Fruit fly (Drosophila melanogaster) Kc167 (cell line): ENCODE data around the gene Ulp1.

Source experiments
- Myc ChIP-seq: fragments of >200 bp; optimal IDR thresholded peaks from 2 replicates; lab custom pipeline; 2017; ENCODE audit warnings: missing external identifiers
- Sin3A ChIP-seq: fragments of >200 bp; optimal IDR thresholded peaks from 2 replicates; lab custom pipeline; 2018; ENCODE audit warnings: missing external identifiers
- h ChIP-seq: fragments of >200 bp; optimal IDR thresholded peaks from 3 replicates; lab custom pipeline; 2018; ENCODE audit warnings: missing external identifiers
- insv ChIP-seq: fragments of >200 bp; optimal IDR thresholded peaks from 3 replicates; lab custom pipeline; 2018; ENCODE audit warnings: missing external identifiers
- psq ChIP-seq: fragments of >200 bp; optimal IDR thresholded peaks from 2 replicates; lab custom pipeline; 2017; ENCODE audit warnings: missing external identifiers
- ttk ChIP-seq: sonication (Bioruptor generic); optimal IDR thresholded peaks from 2 replicates; lab custom pipeline; 2017; ENCODE audit warnings: missing external identifiers

The Ulp1 gene

DNA sequence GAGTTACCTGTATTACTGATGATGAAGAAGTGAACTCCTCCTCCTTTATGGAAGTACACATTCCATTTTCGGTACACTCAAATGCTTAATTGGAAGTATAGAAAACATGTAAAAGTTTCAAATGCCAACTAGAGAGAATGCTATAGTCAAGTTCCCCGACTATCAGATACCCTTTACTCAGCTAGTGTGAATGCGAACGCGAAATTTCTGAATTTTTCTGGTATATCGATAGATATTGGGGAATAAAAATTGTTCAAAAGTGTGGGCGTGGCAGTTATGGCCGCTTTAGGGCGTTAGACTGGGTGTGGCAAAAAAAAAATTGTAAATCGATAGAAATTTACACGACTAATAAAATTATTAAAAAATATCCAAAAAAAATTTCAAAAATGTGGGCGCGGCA lies 16.4 kb downstream of the Ulp1 start:
- TF ChIP-seq Myc (lab: Kevin White, UChicago) (no peak), insv (lab: Kevin White, UChicago) (no peak), ttk (no peak), h (lab: Kevin White, UChicago) (no peak), psq (lab: Kevin White, UChicago) (no peak), Sin3A (lab: Kevin White, UChicago) (no peak)

DNA sequence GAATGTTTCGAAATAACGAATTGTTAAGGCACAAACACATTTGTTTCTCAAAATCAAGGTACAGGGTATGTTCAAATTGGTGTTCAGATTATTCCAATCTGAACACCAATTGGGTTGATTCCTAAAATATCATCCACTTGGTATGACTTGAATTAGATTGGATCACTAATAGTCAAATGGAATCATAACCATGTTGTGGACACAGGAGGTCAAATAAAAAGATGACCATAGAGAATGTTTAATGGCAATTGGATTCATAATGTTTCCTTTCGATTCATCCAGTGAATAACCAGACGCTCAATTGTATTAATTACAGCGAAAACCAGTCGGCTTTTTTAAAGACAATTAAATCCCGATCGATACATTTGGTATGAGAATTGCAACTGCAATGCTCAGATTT lies 16.9 kb downstream of the Ulp1 start:
- TF ChIP-seq psq (lab: Kevin White, UChicago) (no peak), h (lab: Kevin White, UChicago) (no peak), Myc (lab: Kevin White, UChicago) (no peak), Sin3A (lab: Kevin White, UChicago) (no peak), ttk (no peak), insv (lab: Kevin White, UChicago) (no peak)

DNA sequence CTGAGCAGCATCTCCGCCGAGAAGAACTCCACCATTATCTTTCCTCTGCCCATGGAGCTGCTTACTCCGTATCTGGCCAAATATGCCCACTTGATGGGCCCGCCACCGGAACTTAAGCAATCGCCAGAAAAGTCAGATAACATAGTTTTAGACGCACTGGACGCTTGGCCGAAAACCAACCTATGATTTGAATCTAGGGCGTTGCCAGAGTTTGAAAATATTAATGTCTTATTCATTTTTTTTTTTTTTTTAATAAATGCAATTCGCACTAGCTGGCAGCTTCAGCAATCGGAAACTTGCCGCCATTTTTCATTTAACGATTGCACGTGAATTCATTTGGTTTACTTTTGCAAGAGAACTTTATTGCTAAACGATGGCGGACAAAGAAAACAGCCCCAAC lies 18.1 kb downstream of the Ulp1 start, which contains the start of gene HP1D3csd:
Gene HP1D3csd, plus strand, starts transcription at position 312 of the 400 bp plus-strand sequence.
- no peak for TF ChIP-seq Sin3A (lab: Kevin White, UChicago)

DNA sequence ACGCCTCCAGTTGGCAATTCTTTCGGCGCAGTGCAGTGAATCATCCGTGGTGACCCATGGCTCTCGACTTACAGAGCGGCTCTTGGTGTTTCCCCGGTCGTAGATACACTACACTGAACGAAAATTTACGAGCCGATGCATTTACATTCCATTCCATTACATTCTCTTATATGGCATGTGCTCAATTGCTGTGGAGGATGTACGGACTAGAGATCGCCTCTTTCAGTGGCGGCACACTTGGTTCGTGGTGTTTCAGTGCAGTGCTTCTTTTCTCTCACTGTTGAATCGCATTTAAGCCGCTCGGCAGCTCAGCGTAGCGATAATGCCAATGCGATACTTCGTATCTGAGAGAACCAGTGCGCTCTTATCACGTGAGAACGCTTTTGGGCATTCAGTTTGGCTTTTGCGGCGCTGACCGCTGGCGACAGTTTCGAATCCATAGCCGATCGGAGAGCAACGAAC lies 20.3 kb downstream of the Ulp1 start, which contains the start of gene Mec2:
Gene Mec2, plus strand, starts transcription at position 412 of the 462 bp plus-strand sequence.
- no peak for TF ChIP-seq ttk
- TF ChIP-seq psq (lab: Kevin White, UChicago): no peak
- TF ChIP-seq Myc (lab: Kevin White, UChicago): no peak
- TF ChIP-seq Sin3A (lab: Kevin White, UChicago): no peak
- TF ChIP-seq insv (lab: Kevin White, UChicago): no peak
- no peak for TF ChIP-seq h (lab: Kevin White, UChicago)

DNA sequence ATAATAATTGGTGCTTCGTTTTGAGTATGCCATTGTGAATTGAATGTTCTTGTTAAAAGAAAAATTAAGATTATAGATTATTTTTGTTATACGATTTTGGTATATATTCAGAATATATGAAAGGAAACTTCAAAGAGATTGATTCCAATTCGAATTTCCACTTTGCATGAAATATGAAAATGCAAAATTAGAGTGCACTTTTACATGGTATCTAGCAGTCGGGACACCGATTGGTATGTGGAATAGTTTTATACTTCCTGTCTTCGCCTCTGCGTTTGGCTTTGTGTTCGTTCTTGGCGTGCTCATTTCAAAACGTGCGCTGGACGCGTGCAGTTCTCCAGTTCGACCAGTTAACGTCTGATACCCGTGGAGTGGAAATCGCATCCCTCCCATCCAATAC lies 24.9 kb downstream of the Ulp1 start, which contains the start of gene CG33253:
Gene CG33253, plus strand, starts transcription at position 301 of the 400 bp plus-strand sequence.
- TF ChIP-seq psq (lab: Kevin White, UChicago) (no peak), Sin3A (lab: Kevin White, UChicago) (no peak), ttk (no peak), Myc (lab: Kevin White, UChicago) (no peak), h (lab: Kevin White, UChicago) (no peak), insv (lab: Kevin White, UChicago) (no peak)

DNA sequence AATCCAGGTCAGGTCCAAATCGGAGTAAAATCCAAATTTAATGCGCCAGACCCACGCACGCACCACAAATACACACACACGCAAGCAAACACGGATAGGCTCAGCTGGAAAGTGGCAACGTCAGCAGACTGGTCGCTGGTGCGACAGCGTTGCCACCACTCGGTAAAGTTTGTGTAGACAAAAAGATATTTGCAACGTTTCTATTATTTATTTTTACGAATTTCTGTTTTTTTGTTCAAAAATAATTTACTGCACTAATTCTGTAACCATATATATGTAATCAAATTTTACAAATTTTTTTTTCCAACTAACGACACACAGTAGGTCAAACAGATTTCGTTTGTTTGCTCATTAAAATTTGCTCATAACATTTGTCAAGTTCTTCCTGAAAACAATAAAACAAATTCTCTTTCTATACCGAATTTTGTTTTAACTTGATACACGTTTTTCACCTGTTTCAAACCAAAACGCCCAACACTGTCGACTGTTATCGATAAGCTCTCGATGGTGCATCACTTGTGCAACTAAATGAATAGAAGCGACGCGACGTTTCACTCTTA lies 28.2 kb downstream of the Ulp1 start, which contains the start of the genes CG7556 and CG7453:
Gene CG7556, minus strand, starts transcription at position 135 of the 560 bp plus-strand sequence.
Gene CG7453, plus strand, starts transcription at position 478 of the 560 bp plus-strand sequence.
- TF ChIP-seq insv (lab: Kevin White, UChicago) (no peak), psq (lab: Kevin White, UChicago) (no peak), Sin3A (lab: Kevin White, UChicago) (no peak), ttk (no peak), Myc (lab: Kevin White, UChicago) (no peak), h (lab: Kevin White, UChicago) (no peak)

DNA sequence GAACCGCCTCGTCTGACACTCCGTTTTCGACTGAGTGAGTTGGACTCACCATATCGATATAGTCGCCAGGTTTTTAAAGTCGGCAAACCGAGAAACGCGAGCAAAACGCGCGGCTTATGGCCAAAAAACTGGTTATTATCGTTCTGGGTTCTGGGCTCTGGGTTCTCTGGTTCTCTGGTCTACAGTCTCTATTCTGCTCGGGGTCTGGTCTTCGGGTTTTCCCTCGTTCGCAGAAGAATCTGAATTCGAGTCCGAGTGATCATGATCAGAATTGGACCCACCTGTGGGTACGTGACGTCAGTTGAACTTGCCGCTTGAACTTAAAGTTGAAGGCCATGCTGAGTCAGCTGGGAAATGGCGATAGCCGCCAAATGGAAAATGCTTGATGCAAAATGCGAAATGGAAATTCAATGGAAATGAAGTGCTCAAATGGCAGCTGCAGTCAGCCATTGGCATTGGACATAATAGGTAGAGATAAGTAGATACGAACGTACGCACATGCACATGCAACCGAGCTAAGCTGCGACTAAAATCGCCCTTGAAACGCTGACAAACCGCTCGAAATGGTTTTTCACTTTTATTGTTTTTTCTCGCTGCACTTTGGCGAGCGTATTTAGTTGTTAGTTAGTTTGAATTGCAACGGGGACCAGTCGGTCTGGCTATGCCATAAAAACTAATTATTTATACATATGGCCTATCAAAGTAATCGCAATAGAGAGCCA lies 33.0 kb downstream of the Ulp1 start, which contains the start of gene CG33939:
Gene CG33939, minus strand, starts transcription at position 51 of the 722 bp plus-strand sequence.
- TF ChIP-seq Sin3A (lab: Kevin White, UChicago): no peak
- TF ChIP-seq insv (lab: Kevin White, UChicago): no peak
- TF ChIP-seq ttk: no peak
- no peak for TF ChIP-seq h (lab: Kevin White, UChicago)
- no peak for TF ChIP-seq Myc (lab: Kevin White, UChicago)
- TF ChIP-seq psq (lab: Kevin White, UChicago): no peak

DNA sequence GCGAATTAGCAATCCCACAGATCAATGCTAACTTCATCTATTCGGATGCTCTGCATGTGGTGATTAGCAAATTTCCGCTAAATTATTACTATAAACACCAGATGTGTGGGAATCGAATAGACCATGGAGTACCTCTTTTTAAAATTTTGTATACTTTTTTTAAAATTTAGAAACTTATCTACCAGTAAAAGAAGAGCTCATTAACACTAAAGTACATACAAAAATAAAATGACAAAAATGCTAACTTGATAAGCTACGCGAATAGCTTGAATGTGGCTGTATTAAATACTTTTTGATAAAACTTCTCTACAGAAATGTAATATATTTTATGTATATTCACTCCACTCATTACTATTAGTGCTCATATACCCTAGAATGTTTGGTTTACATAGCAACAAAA lies 33.9 kb downstream of the Ulp1 start:
- TF ChIP-seq insv (lab: Kevin White, UChicago) (no peak), ttk (no peak), psq (lab: Kevin White, UChicago) (no peak), Sin3A (lab: Kevin White, UChicago) (no peak), h (lab: Kevin White, UChicago) (no peak), Myc (lab: Kevin White, UChicago) (no peak)

DNA sequence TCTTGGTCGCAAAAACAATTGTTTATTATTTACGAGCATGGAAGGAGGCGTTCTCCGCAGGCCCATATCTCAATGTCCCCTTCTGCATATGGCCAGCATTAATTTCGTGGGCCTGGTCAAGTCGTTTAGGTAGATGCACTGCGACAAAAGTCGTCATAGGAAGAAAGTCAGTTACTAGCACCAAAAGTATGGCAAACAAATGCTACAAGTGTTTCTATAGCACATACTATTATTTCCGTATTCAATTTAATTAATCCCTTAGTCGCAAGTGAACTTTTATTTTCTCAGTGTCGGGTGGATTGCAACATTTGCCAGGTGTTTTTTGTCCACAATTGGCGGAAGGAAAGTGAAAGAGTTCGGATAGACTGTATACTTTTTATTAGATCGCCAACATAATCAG lies 35.0 kb downstream of the Ulp1 start:
- TF ChIP-seq psq (lab: Kevin White, UChicago) (no peak), Myc (lab: Kevin White, UChicago) (no peak), ttk (no peak), insv (lab: Kevin White, UChicago) (no peak), h (lab: Kevin White, UChicago) (no peak), Sin3A (lab: Kevin White, UChicago) (no peak)

DNA sequence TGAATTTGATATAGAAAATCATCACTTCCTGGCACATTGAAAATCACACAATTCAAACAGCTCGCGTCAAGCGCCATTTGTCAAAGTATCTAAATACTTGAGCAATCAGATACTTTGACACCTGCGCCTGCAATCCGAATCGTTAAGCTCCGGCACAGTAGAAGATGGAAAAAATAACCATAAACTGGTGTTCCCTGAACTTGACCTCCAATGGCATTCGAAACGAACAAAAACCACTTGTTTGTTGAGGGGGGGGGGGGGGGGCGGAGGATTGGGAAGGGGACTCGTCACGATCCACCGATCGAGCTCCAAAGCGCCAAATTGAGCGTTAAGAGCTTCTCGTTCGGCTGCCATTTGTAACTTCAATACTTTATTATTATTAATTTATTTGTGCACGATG lies 36.1 kb downstream of the Ulp1 start:
- TF ChIP-seq h (lab: Kevin White, UChicago): no peak
- no peak for TF ChIP-seq psq (lab: Kevin White, UChicago)
- no peak for TF ChIP-seq ttk
- no peak for TF ChIP-seq Myc (lab: Kevin White, UChicago)
- TF ChIP-seq insv (lab: Kevin White, UChicago): no peak
- TF ChIP-seq Sin3A (lab: Kevin White, UChicago): no peak

DNA sequence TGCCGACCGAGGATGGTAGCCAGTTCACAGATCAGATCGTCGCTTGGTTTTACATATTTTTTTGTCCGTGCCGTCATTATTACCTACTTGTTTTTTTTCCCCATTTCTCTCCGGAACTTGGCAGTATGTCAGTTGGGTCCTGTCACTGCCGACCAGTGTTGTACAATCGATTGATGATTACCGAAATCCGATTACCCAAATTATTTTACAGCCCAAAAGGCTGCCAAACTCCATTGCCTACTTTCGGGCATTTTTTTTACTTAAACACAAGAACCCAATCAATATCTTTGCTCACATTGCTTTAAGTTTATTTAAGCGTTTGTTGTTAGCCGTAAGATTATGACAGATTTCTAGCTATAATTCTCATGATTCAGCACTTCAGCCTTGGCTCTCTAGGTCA lies 37.2 kb downstream of the Ulp1 start, which contains the start of gene Inx5:
Gene Inx5, minus strand, starts transcription at position 93 of the 400 bp plus-strand sequence.
- TF ChIP-seq Myc (lab: Kevin White, UChicago) (no peak), psq (lab: Kevin White, UChicago) (no peak), h (lab: Kevin White, UChicago) (no peak), insv (lab: Kevin White, UChicago) (no peak), Sin3A (lab: Kevin White, UChicago) (no peak), ttk (no peak)
